Fruit fly (Drosophila melanogaster): ENCODE data around the gene CG11857.

The CG11857 gene

dm6 chr3R:25258628-25259240 is at the start of gene CG11857:
TSS of gene CG11857 (plus strand) at chr3R:25258898.
- TF ChIP-seq CG16779 (tag; optimal IDR thresholded peaks at IDR 0.05): no peak
- peak; percentile 97 for TF ChIP-seq OdsH (GFP tag; optimal IDR thresholded peaks at IDR 0.05)
- TF ChIP-seq eg (GFP tag; IDR thresholded peaks at IDR 0.05): peak; percentile 98
- TF ChIP-seq CG8119 (GFP tag; IDR thresholded peaks at IDR 0.05): peak; percentile 90
- peak; percentile 95 for TF ChIP-seq Eip75B (GFP tag; optimal IDR thresholded peaks at IDR 0.05)
- peak; percentile 91 for TF ChIP-seq fd59A (GFP tag; optimal IDR thresholded peaks at IDR 0.05)
- TF ChIP-seq Lpt (GFP tag; optimal IDR thresholded peaks at IDR 0.05): peak; percentile 89
- peak; percentile 90 for TF ChIP-seq CG11762 (GFP tag; optimal IDR thresholded peaks at IDR 0.05; ENCODE audit: insufficient read depth)
- peak; percentile 93 for TF ChIP-seq CG8319 (GFP tag; optimal IDR thresholded peaks at IDR 0.05)
- TF ChIP-seq CG3919 (GFP tag; optimal IDR thresholded peaks at IDR 0.05): peak; percentile 96
- TF ChIP-seq spab (GFP tag; optimal IDR thresholded peaks at IDR 0.05): no peak
- TF ChIP-seq Gug (GFP tag; IDR thresholded peaks at IDR 0.05): peak; percentile 98
- peak; percentile 92 for TF ChIP-seq CG8632 (GFP tag; optimal IDR thresholded peaks at IDR 0.05)
- TF ChIP-seq CG11294 (GFP tag; IDR thresholded peaks at IDR 0.05): peak; percentile 97
- peak; percentile 96 for TF ChIP-seq Sox15 (GFP tag; optimal IDR thresholded peaks at IDR 0.05)
- TF ChIP-seq salr (GFP tag; optimal IDR thresholded peaks at IDR 0.05): peak in 1 of 2 experiments; percentile 93
- peak; percentile 93 for TF ChIP-seq CG7368 (GFP tag; optimal IDR thresholded peaks at IDR 0.05)
- TF ChIP-seq fd85E (GFP tag; optimal IDR thresholded peaks at IDR 0.05): no peak
- TF ChIP-seq Sox102F (GFP tag; optimal IDR thresholded peaks at IDR 0.05): no peak
- TF ChIP-seq svp (GFP tag): peak; percentile 99
- TF ChIP-seq Hr38 (GFP tag; optimal IDR thresholded peaks at IDR 0.05): peak; percentile 82
- peak; percentile 98 for TF ChIP-seq lz (GFP tag; optimal IDR thresholded peaks at IDR 0.05)
- TF ChIP-seq vri (GFP tag; optimal IDR thresholded peaks at IDR 0.05): peak; percentile 94
- peak; percentile 94 for TF ChIP-seq Ets96B (tag; optimal IDR thresholded peaks at IDR 0.05)
- TF ChIP-seq net (GFP tag; optimal IDR thresholded peaks at IDR 0.05): peak; percentile 94
- peak; percentile 98 for TF ChIP-seq CG31627 (GFP tag; optimal IDR thresholded peaks at IDR 0.05)
- TF ChIP-seq Sox14 (GFP tag; optimal IDR thresholded peaks at IDR 0.05): peak; percentile 97
- TF ChIP-seq fkh (GFP tag; optimal IDR thresholded peaks at IDR 0.05): peak; percentile 86
- TF ChIP-seq pdm3 (GFP tag; optimal IDR thresholded peaks at IDR 0.05): peak; percentile 97
- peak; percentile 94 for TF ChIP-seq dac (GFP tag; optimal IDR thresholded peaks at IDR 0.05)
- peak; percentile 98 for TF ChIP-seq CG10631 (GFP tag; optimal IDR thresholded peaks at IDR 0.05)
- TF ChIP-seq topi (GFP tag; optimal IDR thresholded peaks at IDR 0.05): peak; percentile 97
- peak; percentile 89 for TF ChIP-seq Eip93F (GFP tag; optimal IDR thresholded peaks at IDR 0.05)
- peak; percentile 94 for TF ChIP-seq CG6792 (GFP tag; optimal IDR thresholded peaks at IDR 0.05)
- peak; percentile 96 for TF ChIP-seq CG11902 (GFP tag; optimal IDR thresholded peaks at IDR 0.05)
- peak; percentile 93 for TF ChIP-seq CG15336 (GFP tag; IDR thresholded peaks at IDR 0.05)
- TF ChIP-seq CG3032 (tag; optimal IDR thresholded peaks at IDR 0.05): peak; percentile 98
- TF ChIP-seq CG6854 (GFP tag; optimal IDR thresholded peaks at IDR 0.05): peak; percentile 76
- no peak for TF ChIP-seq CG6808 (GFP tag; optimal IDR thresholded peaks at IDR 0.05)
- peak; percentile 94 for TF ChIP-seq CG10669 (GFP tag; optimal IDR thresholded peaks at IDR 0.05)
- peak; percentile 97 for TF ChIP-seq Met (GFP tag; optimal IDR thresholded peaks at IDR 0.05)
- peak; percentile 98 for TF ChIP-seq Eip78C (GFP tag)
- TF ChIP-seq achi (GFP tag; optimal IDR thresholded peaks at IDR 0.05): peak; percentile 97
- TF ChIP-seq CG4318 (GFP tag; optimal IDR thresholded peaks at IDR 0.05): no peak
- peak; percentile 97 for TF ChIP-seq acj6 (GFP tag; optimal IDR thresholded peaks at IDR 0.05)
- TF ChIP-seq CG6276 (GFP tag; optimal IDR thresholded peaks at IDR 0.05): no peak
- peak; percentile 98 for TF ChIP-seq Hr39 (GFP tag; optimal IDR thresholded peaks at IDR 0.05)
- peak; percentile 97 for TF ChIP-seq Hr4 (GFP tag; optimal IDR thresholded peaks at IDR 0.05)
- peak; percentile 96 for TF ChIP-seq CG32006 (GFP tag; optimal IDR thresholded peaks at IDR 0.05)
- TF ChIP-seq CG6163 (GFP tag; IDR thresholded peaks at IDR 0.05): peak; percentile 98
- peak; percentile 97 for TF ChIP-seq Ets21C (GFP tag; optimal IDR thresholded peaks at IDR 0.05)
- peak; percentile 92 for TF ChIP-seq CG34406 (GFP tag; optimal IDR thresholded peaks at IDR 0.05)

Data from whole organism, prepupa.